Worm (Caenorhabditis elegans) whole organism, L2 larva: ENCODE measurements around the gene nhr-177.
A peak's percentile ranks its signal among the peaks of the same experiment; 100 is the strongest.

ENCODE experiments used
- C34F6.9 ChIP-seq: fragments of 150-350 bp; optimal IDR thresholded peaks from 2 replicates; lab custom pipeline; 2014; ENCODE audit warnings: missing biosample characterization, missing genetic modification characterization
- F13H6.1 ChIP-seq: sonication (generic microtip); optimal IDR thresholded peaks from 2 replicates; lab custom pipeline; 2016; ENCODE audit warnings: missing genetic modification characterization, missing compliant biosample characterization
- R02D3.7 ChIP-seq: fragments of 150-350 bp; optimal IDR thresholded peaks from 2 replicates; lab custom pipeline; 2014; ENCODE audit warnings: missing biosample characterization, missing genetic modification characterization
- Y55F3AM.14 ChIP-seq: fragments of 200-800 bp; sonication (Bioruptor generic); optimal IDR thresholded peaks from 2 replicates; lab custom pipeline; 2018; ENCODE audit warnings: mild to moderate bottlenecking, missing genetic modification characterization, missing compliant biosample characterization
- ZK546.5 ChIP-seq: sonication (generic microtip); optimal IDR thresholded peaks from 2 replicates; lab custom pipeline; 2017; ENCODE audit warnings: missing biosample characterization, missing genetic modification characterization
- alr-1 ChIP-seq: fragments of 150-350 bp; optimal IDR thresholded peaks from 2 replicates; lab custom pipeline; 2014; ENCODE audit warnings: missing biosample characterization, missing genetic modification characterization
- aly-2 ChIP-seq: fragments of 150-350 bp; optimal IDR thresholded peaks from 2 replicates; lab custom pipeline; 2014; ENCODE audit warnings: missing biosample characterization, missing genetic modification characterization
- ama-1 ChIP-seq: fragments of 150-350 bp; optimal IDR thresholded peaks from 2 replicates; lab custom pipeline; 2018; ENCODE audit warnings: inconsistent platforms
- blmp-1 ChIP-seq: sonication (generic microtip); optimal IDR thresholded peaks from 2 replicates; lab custom pipeline; 2017; ENCODE audit warnings: missing genetic modification characterization, mild to moderate bottlenecking, missing compliant biosample characterization, antibody characterized with exemption, moderate library complexity; ENCODE audit not compliant: insufficient read depth
- ceh-16 ChIP-seq: fragments of 150-350 bp; optimal IDR thresholded peaks from 2 replicates; lab custom pipeline; 2014; ENCODE audit warnings: missing biosample characterization, missing genetic modification characterization
- ceh-82 ChIP-seq: fragments of 150-350 bp; optimal IDR thresholded peaks from 2 replicates; lab custom pipeline; 2014; ENCODE audit warnings: missing biosample characterization, missing genetic modification characterization
- crh-2 ChIP-seq: sonication (generic microtip); optimal IDR thresholded peaks from 2 replicates; lab custom pipeline; 2017; ENCODE audit warnings: missing biosample characterization, missing genetic modification characterization
- dmd-4 ChIP-seq: sonication (generic microtip); optimal IDR thresholded peaks from 2 replicates; lab custom pipeline; 2017; ENCODE audit warnings: missing biosample characterization, missing genetic modification characterization
- egl-27 ChIP-seq: sonication (generic microtip); optimal IDR thresholded peaks from 3 replicates; lab custom pipeline; 2017; ENCODE audit warnings: missing biosample characterization, missing genetic modification reagents, missing genetic modification characterization
- elt-1 ChIP-seq: fragments of 150-350 bp; optimal IDR thresholded peaks from 2 replicates; lab custom pipeline; 2014; ENCODE audit warnings: missing biosample characterization, missing genetic modification characterization
- elt-3 ChIP-seq: sonication (generic microtip); optimal IDR thresholded peaks from 2 replicates; lab custom pipeline; 2017; ENCODE audit warnings: missing biosample characterization, missing genetic modification characterization
- fos-1 ChIP-seq: fragments of 150-350 bp; optimal IDR thresholded peaks from 2 replicates; lab custom pipeline; 2014; ENCODE audit warnings: missing biosample characterization, missing genetic modification characterization
- gmeb-1 ChIP-seq: fragments of 150-350 bp; optimal IDR thresholded peaks from 2 replicates; lab custom pipeline; 2014; ENCODE audit warnings: missing biosample characterization, missing genetic modification characterization
- lin-11 ChIP-seq: fragments of 150-350 bp; sonication (generic microtip); optimal IDR thresholded peaks from 2 replicates; lab custom pipeline; 2014; ENCODE audit warnings: missing biosample characterization, missing genetic modification characterization, inconsistent platforms, mixed read lengths
- lin-13 ChIP-seq: fragments of 150-350 bp; optimal IDR thresholded peaks from 2 replicates; lab custom pipeline; 2014; ENCODE audit warnings: missing biosample characterization, missing genetic modification reagents, missing genetic modification characterization
- lin-39 ChIP-seq: fragments of 150-350 bp; optimal IDR thresholded peaks from 2 replicates; lab custom pipeline; 2014; ENCODE audit warnings: missing biosample characterization, missing genetic modification reagents, missing genetic modification characterization
- lsy-2 ChIP-seq, 2 experiments: fragments of 150-350 bp in 1 of 2; sonication (generic microtip) in 1 of 2; optimal IDR thresholded peaks; 2 replicates each; lab custom pipeline; 2014 to 2017; ENCODE audit warnings: missing biosample characterization in 2 of 2, missing genetic modification characterization in 2 of 2
- mab-5 ChIP-seq: fragments of 150-350 bp; optimal IDR thresholded peaks from 2 replicates; lab custom pipeline; 2014; ENCODE audit warnings: missing biosample characterization, missing genetic modification characterization
- mbf-1 ChIP-seq: sonication (generic microtip); optimal IDR thresholded peaks from 2 replicates; lab custom pipeline; 2017; ENCODE audit warnings: missing biosample characterization, missing genetic modification characterization
- mdl-1 ChIP-seq, 2 experiments: fragments of 150-350 bp in 1 of 2; sonication (generic microtip) in 1 of 2; optimal IDR thresholded peaks; 2 replicates each; lab custom pipeline; 2017; ENCODE audit warnings: missing biosample characterization in 2 of 2, missing genetic modification characterization in 2 of 2
- nhr-10 ChIP-seq: sonication (generic microtip); optimal IDR thresholded peaks from 2 replicates; lab custom pipeline; 2017; ENCODE audit warnings: missing biosample characterization, missing genetic modification characterization
- nhr-11 ChIP-seq: fragments of 150-350 bp; optimal IDR thresholded peaks from 2 replicates; lab custom pipeline; 2014; ENCODE audit warnings: missing biosample characterization, missing genetic modification characterization
- nhr-129 ChIP-seq: fragments of 150-350 bp; optimal IDR thresholded peaks from 2 replicates; lab custom pipeline; 2014; ENCODE audit warnings: missing biosample characterization, missing genetic modification characterization
- nhr-21 ChIP-seq: fragments of 150-350 bp; optimal IDR thresholded peaks from 2 replicates; lab custom pipeline; 2014; ENCODE audit warnings: missing biosample characterization, missing genetic modification characterization
- nhr-23 ChIP-seq: fragments of 150-350 bp; optimal IDR thresholded peaks from 2 replicates; lab custom pipeline; 2014; ENCODE audit warnings: missing biosample characterization, missing genetic modification reagents, missing genetic modification characterization
- nhr-237 ChIP-seq: fragments of 150-350 bp; optimal IDR thresholded peaks from 2 replicates; lab custom pipeline; 2014; ENCODE audit warnings: missing biosample characterization, missing genetic modification characterization
- nhr-25 ChIP-seq: fragments of 150-350 bp; sonication (generic microtip); optimal IDR thresholded peaks from 3 replicates; lab custom pipeline; 2014; ENCODE audit warnings: missing biosample characterization, missing genetic modification characterization
- nhr-6 ChIP-seq: fragments of 150-350 bp; optimal IDR thresholded peaks from 2 replicates; lab custom pipeline; 2014; ENCODE audit warnings: missing biosample characterization, missing genetic modification characterization
- nhr-77 ChIP-seq: fragments of 150-350 bp; optimal IDR thresholded peaks from 2 replicates; lab custom pipeline; 2014; ENCODE audit warnings: missing biosample characterization, missing genetic modification characterization
- peb-1 ChIP-seq: fragments of 150-350 bp; optimal IDR thresholded peaks from 2 replicates; lab custom pipeline; 2014; ENCODE audit warnings: missing biosample characterization, missing genetic modification characterization
- sem-4 ChIP-seq: fragments of 150-350 bp; optimal IDR thresholded peaks from 2 replicates; lab custom pipeline; 2014; ENCODE audit warnings: missing biosample characterization, missing genetic modification reagents, missing genetic modification characterization
- sma-3 ChIP-seq: sonication (generic microtip); optimal IDR thresholded peaks from 2 replicates; lab custom pipeline; 2016; ENCODE audit warnings: missing genetic modification reagents, missing genetic modification characterization, missing compliant biosample characterization
- snpc-4 ChIP-seq: fragments of 150-350 bp; optimal IDR thresholded peaks from 2 replicates; lab custom pipeline; 2014; ENCODE audit warnings: missing biosample characterization, missing genetic modification characterization
- unc-39 ChIP-seq: fragments of 150-350 bp; optimal IDR thresholded peaks from 2 replicates; lab custom pipeline; 2014; ENCODE audit warnings: missing biosample characterization, missing genetic modification characterization
- unc-55 ChIP-seq: fragments of 150-350 bp; sonication (generic microtip); optimal IDR thresholded peaks from 3 replicates; lab custom pipeline; 2014; ENCODE audit warnings: missing biosample characterization, missing genetic modification reagents, missing genetic modification characterization
- unc-62 ChIP-seq: fragments of 150-350 bp; optimal IDR thresholded peaks from 2 replicates; lab custom pipeline; 2014; ENCODE audit warnings: missing biosample characterization, missing genetic modification reagents, missing genetic modification characterization
- ztf-1 ChIP-seq: fragments of 200-800 bp; sonication (Bioruptor generic); conservative IDR thresholded peaks from 2 replicates; pipeline ENCODE4 v1.3.6; 2022; ENCODE audit warnings: missing genetic modification characterization, missing compliant biosample characterization
- ztf-11 ChIP-seq: sonication (generic microtip); optimal IDR thresholded peaks from 2 replicates; lab custom pipeline; 2017; ENCODE audit warnings: missing biosample characterization, missing genetic modification characterization

The nhr-177 gene

DNA sequence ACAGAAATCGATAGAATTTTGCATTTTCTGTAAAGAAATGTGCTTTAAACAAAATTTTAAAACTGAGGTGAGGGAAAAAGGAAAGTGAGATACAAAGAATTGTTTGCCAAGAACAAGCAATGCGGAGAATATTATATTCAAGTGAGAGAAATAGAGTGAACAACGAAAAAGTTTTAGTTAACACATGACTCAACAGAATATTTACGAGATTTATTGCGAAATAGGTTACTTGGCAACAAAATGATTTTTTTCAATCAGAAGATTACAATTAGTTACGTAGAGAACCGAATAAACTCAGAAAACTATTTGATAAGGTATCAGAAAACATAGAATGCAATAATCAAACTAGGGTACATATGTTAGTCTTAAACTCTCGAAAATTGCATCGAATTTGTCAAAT, 11.4 kb downstream of the nhr-177 start, which contains the start of gene nhr-117:
Gene nhr-117, minus strand, starts transcription at position 27 of the 400 bp plus-strand sequence.
- TF ChIP-seq unc-62 (no peak), alr-1 (no peak), nhr-11 (tag; lab: Kevin White, UChicago) (no peak), sma-3 (GFP tag; lab: Kevin White, UChicago) (no peak), C34F6.9 (tag; lab: Kevin White, UChicago) (peak; percentile 53), sem-4 (tag; lab: Kevin White, UChicago) (no peak), gmeb-1 (tag; lab: Kevin White, UChicago) (peak; percentile 5), nhr-129 (tag; lab: Kevin White, UChicago) (peak; percentile 27)
- TF ChIP-seq, all 48 proteins: peak for 3

DNA sequence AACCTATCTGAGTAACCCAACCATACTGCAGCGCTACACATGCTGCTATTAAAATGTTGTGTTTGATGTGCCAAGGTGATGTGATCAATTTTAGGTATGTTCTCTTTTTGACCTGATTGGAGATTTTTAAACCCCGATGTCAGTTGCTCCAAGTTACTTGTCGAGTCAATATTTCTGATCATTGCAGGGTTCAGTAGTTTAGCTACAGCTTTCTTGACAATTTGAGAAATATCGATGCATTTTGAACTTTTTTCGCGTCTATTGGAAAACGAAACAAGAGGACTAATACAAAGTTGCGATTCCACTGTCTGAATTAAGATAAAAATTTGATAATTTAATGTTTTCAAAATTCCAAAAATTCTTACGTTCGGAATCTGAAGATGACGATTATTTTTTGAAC, 13.4 kb downstream of the nhr-177 start:
- TF ChIP-seq nhr-6 (tag; lab: Kevin White, UChicago) (no peak), blmp-1 (no peak), nhr-23 (no peak), elt-3 (tag; lab: Kevin White, UChicago) (no peak), ceh-16 (no peak), mbf-1 (tag; lab: Kevin White, UChicago) (no peak), egl-27 (tag; lab: Kevin White, UChicago) (no peak), dmd-4 (no peak), mdl-1 (tag; optimal IDR thresholded peaks at IDR 0.05; lab: Kevin White, UChicago) (no peak), nhr-237 (tag; lab: Kevin White, UChicago) (no peak), unc-39 (tag; lab: Kevin White, UChicago) (no peak), nhr-10 (tag; lab: Kevin White, UChicago) (no peak), unc-55 (GFP tag; lab: Kevin White, UChicago) (no peak), aly-2 (no peak), unc-62 (no peak), ztf-1 (no peak), elt-1 (tag; lab: Kevin White, UChicago) (no peak), fos-1 (tag; lab: Kevin White, UChicago) (no peak), C34F6.9 (tag; lab: Kevin White, UChicago) (no peak), nhr-129 (tag; lab: Kevin White, UChicago) (no peak)
- TF ChIP-seq, all 48 proteins: peak for 0

DNA sequence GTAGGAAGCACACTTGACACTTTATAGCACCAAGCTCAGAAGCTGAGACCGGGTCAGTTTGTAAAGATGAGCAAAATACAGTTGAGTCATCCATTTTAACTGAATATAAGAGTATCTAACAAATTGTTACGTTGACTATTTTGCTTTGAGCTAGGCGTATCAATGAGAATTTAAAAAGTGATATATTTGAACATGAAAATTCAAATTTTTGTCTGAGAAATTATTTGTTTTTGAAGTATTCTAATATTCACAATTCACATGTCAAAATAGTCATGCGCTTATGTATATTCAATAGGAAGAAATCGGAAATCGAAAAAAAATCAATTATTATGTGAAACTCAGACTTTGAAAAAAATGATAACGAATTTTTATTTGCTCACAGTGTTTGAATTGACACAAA, 14.3 kb downstream of the nhr-177 start, which contains the start of gene nhr-110:
Gene nhr-110, minus strand, starts transcription at position 101 of the 400 bp plus-strand sequence.
- no peak for TF ChIP-seq nhr-77
- TF ChIP-seq unc-39 (tag; lab: Kevin White, UChicago): no peak
- no peak for TF ChIP-seq fos-1 (tag; lab: Kevin White, UChicago)
- no peak for TF ChIP-seq unc-62
- TF ChIP-seq ztf-11 (tag; lab: Kevin White, UChicago): no peak
- TF ChIP-seq snpc-4 (tag; lab: Kevin White, UChicago): no peak
- TF ChIP-seq blmp-1: no peak
- no peak for TF ChIP-seq ztf-1
- no peak for TF ChIP-seq dmd-4
- TF ChIP-seq F13H6.1 (tag; lab: Kevin White, UChicago): no peak
- TF ChIP-seq nhr-23: no peak
- no peak for TF ChIP-seq nhr-129 (tag; lab: Kevin White, UChicago)
- TF ChIP-seq ama-1 (lab: Kevin White, UChicago): no peak

DNA sequence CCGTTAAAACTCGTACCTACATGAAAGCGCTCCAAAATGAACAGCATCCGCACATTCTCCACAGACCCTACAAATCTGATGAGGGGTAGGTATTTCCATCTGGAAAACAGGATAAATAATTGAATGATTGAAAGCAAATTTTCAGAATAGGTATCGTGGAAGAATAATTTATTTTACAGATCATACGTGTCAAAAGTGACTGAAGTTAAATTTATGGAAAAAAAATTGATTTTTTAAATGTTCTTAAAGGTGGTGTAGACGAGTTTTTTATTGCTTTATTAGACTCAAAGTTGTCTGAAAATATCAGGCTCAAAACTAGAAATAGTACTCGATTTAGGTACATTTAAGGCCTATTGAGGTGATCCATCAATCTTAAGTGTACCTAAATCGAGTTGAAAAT, 16.7 kb downstream of the nhr-177 start, which contains the start of gene nhr-237:
Gene nhr-237, minus strand, starts transcription at position 101 of the 400 bp plus-strand sequence.
- TF ChIP-seq ztf-11 (tag; lab: Kevin White, UChicago) (no peak), ceh-16 (no peak), unc-39 (tag; lab: Kevin White, UChicago) (no peak)
- TF ChIP-seq, all 48 proteins: peak for 0

DNA sequence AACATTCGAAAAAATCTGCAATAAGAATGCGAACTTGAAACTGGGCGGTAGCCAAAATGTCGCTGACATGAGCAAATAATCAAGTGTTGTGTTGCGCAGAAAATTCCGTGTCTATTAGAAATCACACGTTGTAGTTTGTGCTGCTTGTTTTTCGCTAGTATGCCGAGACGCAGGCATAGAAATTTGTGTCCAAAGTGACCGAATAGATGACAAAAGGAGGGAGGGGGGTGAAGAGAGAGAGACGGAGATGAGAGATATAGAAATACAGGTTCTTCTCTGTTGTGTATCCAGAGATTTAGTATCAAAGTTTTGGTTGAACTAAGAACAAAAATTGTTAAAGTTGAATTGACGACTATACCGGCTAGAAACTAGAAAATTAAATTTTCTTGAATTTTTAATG, 17.2 kb downstream of the nhr-177 start:
- no peak for TF ChIP-seq R02D3.7 (tag; lab: Kevin White, UChicago)
- TF ChIP-seq nhr-129 (tag; lab: Kevin White, UChicago): peak; percentile 76
- TF ChIP-seq lin-39 (tag; lab: Kevin White, UChicago): no peak
- TF ChIP-seq elt-1 (tag; lab: Kevin White, UChicago): no peak
- TF ChIP-seq nhr-25 (tag; lab: Kevin White, UChicago): peak; percentile 69
- TF ChIP-seq mab-5: no peak
- TF ChIP-seq nhr-10 (tag; lab: Kevin White, UChicago): no peak
- TF ChIP-seq lin-13: no peak
- TF ChIP-seq alr-1: no peak
- no peak for TF ChIP-seq ama-1 (lab: Kevin White, UChicago)
- TF ChIP-seq unc-39 (tag; lab: Kevin White, UChicago): no peak
- TF ChIP-seq dmd-4: no peak
- TF ChIP-seq peb-1: no peak
- no peak for TF ChIP-seq lin-11
- no peak for TF ChIP-seq ceh-82 (tag; lab: Kevin White, UChicago)
- TF ChIP-seq ZK546.5: no peak
- no peak for TF ChIP-seq nhr-77
- no peak for TF ChIP-seq C34F6.9 (tag; lab: Kevin White, UChicago)
- no peak for TF ChIP-seq mbf-1 (tag; lab: Kevin White, UChicago)
- peak; percentile 49 for TF ChIP-seq sma-3 (GFP tag; lab: Kevin White, UChicago)
- TF ChIP-seq nhr-23: no peak
- no peak for TF ChIP-seq nhr-21 (tag; lab: Kevin White, UChicago)
- peak; percentile 44 for TF ChIP-seq crh-2
- TF ChIP-seq egl-27 (tag; lab: Kevin White, UChicago): peak; percentile 57
- no peak for TF ChIP-seq lsy-2 (tag; optimal IDR thresholded peaks at IDR 0.05; lab: Kevin White, UChicago)
- TF ChIP-seq mdl-1 (tag; optimal IDR thresholded peaks at IDR 0.05; lab: Kevin White, UChicago): no peak
- TF ChIP-seq unc-55 (GFP tag; lab: Kevin White, UChicago): no peak
- TF ChIP-seq nhr-11 (tag; lab: Kevin White, UChicago): no peak
- TF ChIP-seq Y55F3AM.14 (GFP tag; lab: Kevin White, UChicago): no peak
- no peak for TF ChIP-seq sem-4 (tag; lab: Kevin White, UChicago)
- no peak for TF ChIP-seq gmeb-1 (tag; lab: Kevin White, UChicago)
